Worm (Caenorhabditis elegans) whole organism, mixed stage, embryonic: ENCODE data around the gene srab-25.
"Not testable (repeated sequence)": the region's sequence is repeated elsewhere in the genome, so short reads cannot be mapped to it uniquely, and the experiment has no call there.

ENCODE experiments used
- bed-3 ChIP-seq: fragments of 200-800 bp; sonication (Bioruptor generic); optimal IDR thresholded peaks from 3 replicates; lab custom pipeline; 2018; ENCODE audit warnings: mild to moderate bottlenecking, missing genetic modification characterization, moderate library complexity, missing compliant biosample characterization
- blmp-1 ChIP-seq: fragments of 150-350 bp; optimal IDR thresholded peaks from 2 replicates; lab custom pipeline; 2014; ENCODE audit warnings: missing biosample characterization, missing genetic modification characterization
- ceh-39 ChIP-seq: fragments of 150-350 bp; optimal IDR thresholded peaks from 2 replicates; lab custom pipeline; 2014; ENCODE audit warnings: missing biosample characterization, missing genetic modification characterization
- ceh-83 ChIP-seq: fragments of 200-800 bp; sonication (Bioruptor generic); optimal IDR thresholded peaks from 2 replicates; lab custom pipeline; 2018; ENCODE audit warnings: mild to moderate bottlenecking, missing genetic modification characterization, missing compliant biosample characterization
- ces-1 ChIP-seq: fragments of 150-350 bp; optimal IDR thresholded peaks from 2 replicates; lab custom pipeline; 2014; ENCODE audit warnings: missing biosample characterization, missing genetic modification reagents, missing genetic modification characterization
- cnd-1 ChIP-seq: fragments of 200-800 bp; sonication (Bioruptor generic); optimal IDR thresholded peaks from 2 replicates; lab custom pipeline; 2018; ENCODE audit warnings: mild to moderate bottlenecking, missing genetic modification characterization, missing compliant biosample characterization
- drap-1 ChIP-seq: fragments of 200-800 bp; sonication (Bioruptor generic); optimal IDR thresholded peaks from 3 replicates; lab custom pipeline; 2018; ENCODE audit warnings: mild to moderate bottlenecking, missing genetic modification characterization, missing compliant biosample characterization
- elt-1 ChIP-seq: sonication (generic microtip); optimal IDR thresholded peaks from 2 replicates; lab custom pipeline; 2017; ENCODE audit warnings: missing genetic modification characterization, mild to moderate bottlenecking, missing compliant biosample characterization, antibody characterized with exemption, moderate library complexity, borderline replicate concordance; ENCODE audit not compliant: insufficient read depth
- elt-3 ChIP-seq: fragments of 150-350 bp; optimal IDR thresholded peaks from 2 replicates; lab custom pipeline; 2014; ENCODE audit warnings: missing biosample characterization, missing genetic modification characterization
- flh-1 ChIP-seq: fragments of 200-800 bp; sonication (Bioruptor generic); optimal IDR thresholded peaks from 2 replicates; lab custom pipeline; 2018; ENCODE audit warnings: mild to moderate bottlenecking, missing genetic modification characterization, moderate library complexity, missing compliant biosample characterization
- ham-2 ChIP-seq: fragments of 200-800 bp; sonication (Bioruptor generic); optimal IDR thresholded peaks from 2 replicates; lab custom pipeline; 2018; ENCODE audit warnings: mild to moderate bottlenecking, missing genetic modification characterization, missing compliant biosample characterization
- hlh-1 ChIP-seq: fragments of 150-350 bp; optimal IDR thresholded peaks from 2 replicates; lab custom pipeline; 2014; ENCODE audit warnings: missing biosample characterization, missing genetic modification reagents, missing genetic modification characterization
- lin-13 ChIP-seq: fragments of 150-350 bp; optimal IDR thresholded peaks from 2 replicates; lab custom pipeline; 2014; ENCODE audit warnings: missing biosample characterization, missing genetic modification characterization
- lin-32 ChIP-seq: fragments of 200-800 bp; sonication (Bioruptor generic); optimal IDR thresholded peaks from 2 replicates; lab custom pipeline; 2018; ENCODE audit warnings: mild to moderate bottlenecking, missing genetic modification characterization, missing compliant biosample characterization
- lsy-2 ChIP-seq: fragments of 150-350 bp; optimal IDR thresholded peaks from 2 replicates; lab custom pipeline; 2014; ENCODE audit warnings: missing biosample characterization, missing genetic modification characterization
- mep-1 ChIP-seq: fragments of 150-350 bp; optimal IDR thresholded peaks from 2 replicates; lab custom pipeline; 2017; ENCODE audit warnings: missing biosample characterization, missing genetic modification reagents, missing genetic modification characterization, inconsistent platforms
- mls-2 ChIP-seq: sonication (generic microtip); optimal IDR thresholded peaks from 2 replicates; lab custom pipeline; 2016; ENCODE audit warnings: mild to moderate bottlenecking, missing genetic modification characterization, moderate library complexity, missing compliant biosample characterization
- nhr-12 ChIP-seq: fragments of 150-350 bp; optimal IDR thresholded peaks from 2 replicates; lab custom pipeline; 2014; ENCODE audit warnings: missing biosample characterization, missing genetic modification characterization
- nhr-2 ChIP-seq: fragments of 150-350 bp; optimal IDR thresholded peaks from 2 replicates; lab custom pipeline; 2014; ENCODE audit warnings: missing biosample characterization, missing genetic modification characterization
- nhr-237 ChIP-seq: fragments of 150-350 bp; optimal IDR thresholded peaks from 2 replicates; lab custom pipeline; 2014; ENCODE audit warnings: missing biosample characterization, missing genetic modification characterization
- nhr-76 ChIP-seq: sonication (generic microtip); optimal IDR thresholded peaks from 2 replicates; lab custom pipeline; 2017; ENCODE audit warnings: missing biosample characterization, missing genetic modification characterization
- sem-2 ChIP-seq: fragments of 200-800 bp; sonication (Bioruptor generic); optimal IDR thresholded peaks from 2 replicates; lab custom pipeline; 2018; ENCODE audit warnings: mild to moderate bottlenecking, missing genetic modification characterization, missing compliant biosample characterization
- snpc-4 ChIP-seq: fragments of 150-350 bp; optimal IDR thresholded peaks from 2 replicates; lab custom pipeline; 2014; ENCODE audit warnings: missing biosample characterization, missing genetic modification characterization
- sptf-1 ChIP-seq: sonication (generic microtip); optimal IDR thresholded peaks from 2 replicates; lab custom pipeline; 2017; ENCODE audit warnings: mild to moderate bottlenecking, missing genetic modification characterization, moderate library complexity, missing compliant biosample characterization
- unc-62 ChIP-seq: fragments of 150-350 bp; optimal IDR thresholded peaks from 2 replicates; lab custom pipeline; 2014; ENCODE audit warnings: missing biosample characterization, missing genetic modification reagents, missing genetic modification characterization
- zip-8 ChIP-seq: fragments of 150-350 bp; optimal IDR thresholded peaks from 2 replicates; lab custom pipeline; 2014; ENCODE audit warnings: missing biosample characterization, missing genetic modification characterization
- ztf-11 ChIP-seq: fragments of 150-350 bp; optimal IDR thresholded peaks from 2 replicates; lab custom pipeline; 2014; ENCODE audit warnings: missing biosample characterization, missing genetic modification characterization

The srab-25 gene

DNA sequence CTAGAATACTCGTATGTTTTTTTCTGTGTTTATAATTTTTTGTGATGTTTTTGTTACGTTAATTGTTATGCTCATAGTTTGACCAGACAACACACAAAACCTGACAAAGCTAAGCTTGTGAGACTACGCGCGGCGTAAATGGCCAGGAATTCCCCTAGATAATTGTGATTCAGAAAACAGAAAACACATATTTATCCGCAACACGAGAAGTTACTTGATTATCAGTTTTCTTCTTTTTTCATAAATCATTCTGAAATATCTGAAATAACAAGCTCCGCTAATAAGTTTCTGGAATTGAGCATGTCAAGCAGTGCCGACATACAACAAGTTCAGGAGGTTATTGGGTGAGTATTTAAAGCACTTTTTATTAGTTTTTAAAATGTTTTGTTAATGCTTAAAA is 30.1 kb downstream of the srab-25 start, which contains the start of gene srw-100:
Gene srw-100 (plus strand): TSS at position 301 of the 400 bp plus-strand sequence.
- TF ChIP-seq lsy-2 (tag; lab: Kevin White, UChicago) (no peak), bed-3 (no peak), unc-62 (GFP tag; lab: Kevin White, UChicago) (no peak), nhr-2 (no peak), nhr-12 (no peak), zip-8 (tag; lab: Kevin White, UChicago) (no peak), lin-32 (GFP tag; lab: Kevin White, UChicago) (no peak), drap-1 (no peak), nhr-76 (no peak)

DNA sequence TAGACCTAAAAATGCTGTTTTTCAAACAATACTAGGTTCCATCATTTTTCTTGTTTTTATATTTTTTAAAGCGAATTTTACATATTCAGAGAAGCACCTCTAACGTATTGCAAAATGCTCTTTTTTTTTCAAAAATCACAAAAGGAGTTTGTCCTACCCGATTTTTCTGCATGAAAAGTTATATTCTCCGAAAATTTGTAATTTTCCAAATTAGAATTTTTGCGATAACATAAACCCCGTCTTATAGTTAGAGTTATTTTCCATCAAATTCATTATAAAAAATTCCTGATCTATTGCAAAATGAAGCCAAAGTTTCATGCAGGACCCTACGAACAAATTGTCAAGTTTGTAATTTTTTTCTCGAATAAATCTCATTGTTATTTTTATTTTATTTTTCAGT is 32.5 kb downstream of the srab-25 start, which contains the start of gene srw-99:
Gene srw-99 (plus strand): TSS at position 301 of the 400 bp plus-strand sequence.
- TF ChIP-seq nhr-12 (no peak), sptf-1 (tag; lab: Kevin White, UChicago) (no peak), flh-1 (no peak), ces-1 (GFP tag; lab: Kevin White, UChicago) (no peak), ceh-39 (no peak), drap-1 (no peak), snpc-4 (tag; lab: Kevin White, UChicago) (no peak), lsy-2 (tag; lab: Kevin White, UChicago) (no peak), elt-3 (tag; lab: Kevin White, UChicago) (no peak), ztf-11 (no peak), nhr-237 (no peak), lin-13 (tag; lab: Kevin White, UChicago) (no peak), unc-62 (GFP tag; lab: Kevin White, UChicago) (no peak)

DNA sequence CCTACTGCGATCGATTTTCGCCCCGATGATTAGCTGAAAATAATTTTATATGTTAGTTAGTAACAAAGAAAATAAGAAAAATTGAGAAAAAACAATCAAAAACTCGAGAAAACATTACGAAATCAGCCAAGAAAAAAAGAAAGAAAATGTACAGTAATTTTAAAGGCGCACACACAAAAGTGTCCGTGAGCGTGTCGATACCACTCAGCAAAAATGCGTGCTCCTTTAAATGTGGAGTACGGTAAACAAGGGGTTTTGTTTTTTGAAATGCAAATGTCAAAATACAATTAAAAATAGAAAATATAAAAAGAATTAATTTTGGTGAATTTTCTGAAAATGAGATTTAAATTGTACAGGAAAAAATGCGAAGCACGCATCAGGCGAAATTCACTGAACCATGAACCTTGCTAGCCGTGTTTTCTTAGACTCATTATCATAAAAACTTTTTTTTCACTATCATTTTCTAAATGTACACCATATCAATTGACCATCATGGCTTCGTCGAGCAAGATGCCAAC is 39.3 kb downstream of the srab-25 start, which contains the start of gene srw-90:
Gene srw-90 (plus strand): TSS at position 468 of the 518 bp plus-strand sequence.
- TF ChIP-seq flh-1 (no peak), lin-13 (tag; lab: Kevin White, UChicago) (no peak), nhr-12 (no peak), mep-1 (tag; lab: Kevin White, UChicago) (no peak), sptf-1 (tag; lab: Kevin White, UChicago) (no peak)

DNA sequence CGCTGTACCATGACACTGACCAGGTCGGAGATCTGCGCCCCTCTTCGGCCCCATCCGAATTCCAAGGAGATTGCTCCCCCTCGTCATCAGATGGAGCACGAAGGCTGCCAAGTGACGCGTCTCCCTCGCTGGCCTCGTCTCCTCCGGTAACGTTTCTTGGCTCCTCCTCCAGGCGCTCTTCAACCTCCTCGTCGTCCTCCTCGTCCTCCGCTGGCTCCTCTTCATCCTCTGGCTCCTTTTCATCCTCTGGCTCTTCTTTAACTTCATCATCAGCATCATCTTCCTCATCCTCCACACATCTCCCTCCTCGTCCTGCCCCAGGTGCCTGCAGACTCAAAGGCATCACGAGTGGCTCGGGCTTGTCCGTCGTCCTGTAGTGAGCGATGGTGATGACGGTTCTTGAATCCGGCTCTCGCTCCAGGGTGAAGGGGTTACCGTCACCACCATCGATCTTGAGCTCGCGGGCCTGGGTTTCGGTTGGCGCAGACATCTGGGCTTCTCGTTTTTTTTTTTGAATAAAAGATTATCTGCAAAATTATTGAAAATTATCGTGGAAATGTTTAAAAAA is 41.7 kb downstream of the srab-25 start:
- no peak for TF ChIP-seq elt-3 (tag; lab: Kevin White, UChicago)
- TF ChIP-seq cnd-1 (tag; lab: Kevin White, UChicago), result no peak
- no peak for TF ChIP-seq ceh-39
- TF ChIP-seq sptf-1 (tag; lab: Kevin White, UChicago), result no peak
- no peak for TF ChIP-seq mep-1 (tag; lab: Kevin White, UChicago)
- TF ChIP-seq drap-1, result no peak
- no peak for TF ChIP-seq unc-62 (GFP tag; lab: Kevin White, UChicago)
- no peak for TF ChIP-seq mls-2
- TF ChIP-seq elt-1, result no peak
- no peak for TF ChIP-seq nhr-12

DNA sequence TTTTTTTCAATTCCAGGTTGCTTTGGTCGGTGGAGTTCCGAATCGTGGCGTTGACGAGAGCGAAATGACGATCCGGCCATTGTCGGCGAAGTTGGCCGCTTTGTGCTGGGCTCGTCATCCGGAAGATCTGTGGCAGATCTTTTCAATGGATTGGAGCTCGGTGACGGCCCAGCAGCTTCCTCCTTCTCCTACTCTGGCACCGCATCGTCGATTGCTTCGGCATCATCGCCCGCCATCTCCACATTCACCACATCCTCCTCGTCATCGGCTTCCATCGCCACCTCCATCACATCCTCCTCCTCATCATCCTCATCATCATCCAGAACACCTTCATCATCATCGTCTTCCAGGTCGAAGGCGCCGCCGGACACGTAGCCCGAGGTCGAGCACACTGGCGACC is 42.6 kb downstream of the srab-25 start:
- TF ChIP-seq sem-2 (GFP tag; lab: Kevin White, UChicago) (no peak), lin-32 (GFP tag; lab: Kevin White, UChicago) (no peak), sptf-1 (tag; lab: Kevin White, UChicago) (no peak), ztf-11 (no peak), nhr-2 (no peak), ces-1 (GFP tag; lab: Kevin White, UChicago) (no peak), ceh-83 (GFP tag; lab: Kevin White, UChicago) (no peak), blmp-1 (no peak)

DNA sequence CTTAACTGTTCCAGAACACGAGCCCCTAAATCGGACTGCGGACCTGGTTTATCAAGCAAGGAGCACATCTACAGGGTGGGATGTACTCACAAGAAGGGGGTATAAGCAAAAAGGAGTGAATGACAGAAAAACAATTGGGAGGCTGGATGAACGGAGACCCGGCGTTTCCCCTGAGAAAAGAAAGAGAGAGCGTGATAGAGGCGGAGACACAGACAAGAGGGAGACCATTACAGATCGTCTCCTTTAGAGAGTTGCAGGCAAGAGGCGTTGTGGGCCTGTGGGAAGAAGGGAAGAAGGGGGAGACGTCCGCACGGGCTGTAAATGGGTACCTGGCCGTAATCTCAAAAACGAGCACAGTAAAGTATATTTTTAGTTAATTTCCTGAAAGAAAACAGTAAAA is 47.1 kb downstream of the srab-25 start, which contains the start of gene Y46H3C.7:
Gene Y46H3C.7 (minus strand): TSS at position 147 of the 400 bp plus-strand sequence.
- not testable (repeated sequence) for TF ChIP-seq ceh-83 (GFP tag; lab: Kevin White, UChicago); sptf-1 (tag; lab: Kevin White, UChicago); cnd-1 (tag; lab: Kevin White, UChicago)

DNA sequence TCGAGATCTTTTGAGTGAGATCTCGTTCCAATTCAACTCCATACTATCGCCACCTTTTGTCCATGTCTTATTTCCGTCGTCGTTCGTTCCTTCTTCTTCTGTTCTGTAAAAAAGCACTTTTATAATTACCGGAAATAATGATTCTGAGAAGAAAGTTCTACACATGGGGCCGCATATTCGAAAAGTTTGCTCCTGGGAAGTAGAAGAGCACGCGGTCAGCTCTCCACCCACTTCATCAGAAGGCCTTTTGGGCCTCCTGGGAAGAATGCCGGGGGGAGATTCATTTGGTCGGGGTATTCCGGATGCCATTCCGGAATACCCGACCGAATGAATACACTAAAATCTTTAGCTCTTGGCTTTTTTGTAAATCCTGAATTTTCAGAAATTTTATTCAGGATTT is 48.5 kb downstream of the srab-25 start, which contains the start of gene Y46H3C.5:
Gene Y46H3C.5 (minus strand): TSS at position 2 of the 400 bp plus-strand sequence.
- not testable (repeated sequence) for TF ChIP-seq ztf-11; ham-2 (GFP tag; lab: Kevin White, UChicago); hlh-1 (tag; lab: Kevin White, UChicago)
